Worm (Caenorhabditis elegans) whole organism, L4 larva: Measurements from ENCODE around the gene srg-17.

Experiments used
- T26A8.4 ChIP-seq: fragments of 200-800 bp; sonication (Bioruptor generic); IDR thresholded peaks from 2 replicates; pipeline ENCODE4 v1.3.6; 2022; ENCODE audit warnings: missing genetic modification characterization, missing compliant biosample characterization
- ceh-28 ChIP-seq: fragments of 150-350 bp; optimal IDR thresholded peaks from 2 replicates; lab custom pipeline; 2014; ENCODE audit warnings: missing biosample characterization, missing genetic modification reagents, missing genetic modification characterization
- ceh-82 ChIP-seq: sonication (generic microtip); optimal IDR thresholded peaks from 2 replicates; lab custom pipeline; 2017; ENCODE audit warnings: missing biosample characterization, missing genetic modification characterization
- lin-13 ChIP-seq: fragments of 150-350 bp; optimal IDR thresholded peaks from 2 replicates; lab custom pipeline; 2014; ENCODE audit warnings: missing biosample characterization, missing genetic modification reagents, missing genetic modification characterization
- nhr-6 ChIP-seq: fragments of 150-350 bp; optimal IDR thresholded peaks from 2 replicates; lab custom pipeline; 2014; ENCODE audit warnings: missing biosample characterization, missing genetic modification characterization
- unc-62 ChIP-seq, 3 experiments: fragments of 150-350 bp in 1 of 3; sonication (generic microtip); optimal IDR thresholded peaks in 2 of 3; peaks in 1 of 3; 1 replicate in 1 of 3; 2 replicates in 2 of 3; lab custom pipeline; 2014 to 2017; ENCODE audit warnings: missing biosample characterization in 3 of 3, missing genetic modification characterization in 3 of 3, missing genetic modification reagents in 3 of 3, missing genotype in 1 of 3

DNA sequence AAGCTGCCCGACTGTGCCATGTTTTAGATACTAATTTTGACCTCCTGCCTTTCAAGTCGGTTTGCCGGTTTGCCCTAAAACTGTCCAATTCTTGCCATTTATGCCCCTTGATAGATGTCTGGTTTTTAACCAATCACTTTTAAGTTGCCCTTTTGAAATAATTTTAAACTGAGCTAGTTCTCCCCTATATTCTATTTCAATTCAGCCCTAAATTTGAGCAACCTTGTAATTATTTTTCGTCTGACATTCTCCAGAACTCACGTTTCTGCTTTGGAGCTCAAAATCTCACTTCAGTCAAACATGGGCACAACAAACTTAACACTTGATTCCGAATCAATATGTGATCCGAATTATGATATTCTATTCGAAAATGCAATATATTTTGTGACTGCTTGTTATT, at the start of gene srg-17:
- TF ChIP-seq T26A8.4 (GFP tag; lab: Robert Waterston, UW), result no peak
- no peak for TF ChIP-seq lin-13
- no peak for TF ChIP-seq ceh-82
- no peak for TF ChIP-seq nhr-6 (tag; lab: Kevin White, UChicago)
- TF ChIP-seq unc-62 (GFP tag; optimal IDR thresholded peaks at IDR 0.05 in 1 of 2; lab: Kevin White, UChicago), result no peak
- no peak for TF ChIP-seq unc-62 (tag; optimal IDR thresholded peaks at IDR 0.05; lab: Kevin White, UChicago)
- no peak for TF ChIP-seq ceh-28 (tag; lab: Kevin White, UChicago)
